Worm (Caenorhabditis elegans): ENCODE measurements around the gene C35C5.10.

ce11 chrX:11507836-11508235, 48.2 kb upstream of the C35C5.10 start:
- TF ChIP-seq cog-1 (tag; optimal IDR thresholded peaks at IDR 0.05) (no peak), T22C8.4 (GFP tag; IDR thresholded peaks at IDR 0.05) (no peak), ztf-23 (GFP tag; IDR thresholded peaks at IDR 0.05) (no peak), ref-1 (GFP tag; conservative IDR thresholded peaks at IDR 0.05) (no peak), tab-1 (GFP tag; IDR thresholded peaks at IDR 0.05) (no peak)

All from whole organism, midembryonic.